Fruit fly (Drosophila melanogaster): Measurements from ENCODE around the gene rtp.

Gene rtp

DNA sequence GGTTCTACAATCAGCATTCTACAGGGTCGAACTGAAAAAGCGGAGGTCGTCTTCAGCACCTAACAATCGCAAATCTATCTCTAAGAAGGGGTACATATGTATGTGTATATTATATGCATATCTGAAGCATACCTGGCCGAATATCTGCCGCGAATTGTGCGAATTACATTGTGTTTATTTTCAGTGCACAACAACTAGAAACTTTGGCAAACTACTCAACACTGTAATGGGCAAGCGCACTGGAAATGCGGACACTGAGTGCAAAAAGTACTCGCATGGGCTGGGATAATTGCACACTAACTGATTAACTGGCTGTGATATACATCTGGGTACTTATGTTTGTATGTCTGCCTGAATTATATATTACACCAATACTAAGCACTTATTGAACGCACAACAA, 33.7 kb upstream of the rtp start (continued):
- TF ChIP-seq dpn (GFP tag; optimal IDR thresholded peaks at IDR 0.05) (peak; percentile 17 to 30), CG10267 (tag; optimal IDR thresholded peaks at IDR 0.05) (peak; percentile 76), her (GFP tag; optimal IDR thresholded peaks at IDR 0.05) (peak; percentile 20), CG34422 (GFP tag; IDR thresholded peaks at IDR 0.05) (0 out of 3 replicates have a peak, but pooled peaks have one; percentile 43), CG17829 (tag; optimal IDR thresholded peaks at IDR 0.05) (peak; percentile 10), Ets97D (GFP tag; optimal IDR thresholded peaks at IDR 0.05) (no peak), sob (GFP tag; IDR thresholded peaks at IDR 0.05) (0 out of 2 replicates have a peak, but pooled peaks have one; percentile 19), CG10209 (GFP tag; optimal IDR thresholded peaks at IDR 0.05) (no peak), CG6654 (GFP tag; optimal IDR thresholded peaks at IDR 0.05) (no peak), dimm (GFP tag; IDR thresholded peaks at IDR 0.05) (no peak), Atf6 (GFP tag; IDR thresholded peaks at IDR 0.05) (peak; percentile 49; the same call in 1 of the 2 replicates), CG12155 (GFP tag; optimal IDR thresholded peaks at IDR 0.05) (peak; percentile 25), CG33213 (GFP tag; optimal IDR thresholded peaks at IDR 0.05) (peak; percentile 11), CG17361 (GFP tag; IDR thresholded peaks at IDR 0.05) (peak; percentile 16; the same call in 1 of the 3 replicates), pzg (GFP tag; optimal IDR thresholded peaks at IDR 0.05) (peak; percentile 2), CG8388 (GFP tag; optimal IDR thresholded peaks at IDR 0.05) (peak; percentile 99), peb (GFP tag; IDR thresholded peaks at IDR 0.05) (no peak), ken (GFP tag; IDR thresholded peaks at IDR 0.05) (peak; percentile 14; the same call in 1 of the 3 replicates), hkb (optimal IDR thresholded peaks at IDR 0.05) (no peak), hkb (GFP tag; IDR thresholded peaks at IDR 0.05) (0 out of 2 replicates have a peak, but pooled peaks have one; percentile 38), ind (GFP tag; optimal IDR thresholded peaks at IDR 0.05) (peak; percentile 19), CG7556 (GFP tag; optimal IDR thresholded peaks at IDR 0.05) (peak; percentile 7), Rfx (GFP tag; IDR thresholded peaks at IDR 0.05) (peak; percentile 45; the same call in 1 of the 2 replicates), chinmo (GFP tag; IDR thresholded peaks at IDR 0.05; ENCODE audit: partially characterized antibody) (0 out of 4 replicates have a peak, but pooled peaks have one; percentile 65), otp (GFP tag; IDR thresholded peaks at IDR 0.05) (no peak), row (GFP tag; IDR thresholded peaks at IDR 0.05) (peak; percentile 47; the same call in 2 of the 3 replicates), Sox100B (GFP tag; optimal IDR thresholded peaks at IDR 0.05) (peak; percentile 12), jumu (GFP tag; optimal IDR thresholded peaks at IDR 0.05) (peak; percentile 9), croc (GFP tag; conservative IDR thresholded peaks at IDR 0.05) (no peak), ham (GFP tag; IDR thresholded peaks at IDR 0.05) (no peak), dati (GFP tag; IDR thresholded peaks at IDR 0.05) (no peak), CG2120 (GFP tag; optimal IDR thresholded peaks at IDR 0.05) (peak; percentile 10), Xrp1 (GFP tag; IDR thresholded peaks at IDR 0.05) (peak; percentile 60), dysf (GFP tag; IDR thresholded peaks at IDR 0.05) (0 out of 3 replicates have a peak, but pooled peaks have one; percentile 49), zf30C (GFP tag; optimal IDR thresholded peaks at IDR 0.05) (peak; percentile 84), CG30403 (GFP tag; optimal IDR thresholded peaks at IDR 0.05) (peak; percentile 27), CG11093 (GFP tag; IDR thresholded peaks at IDR 0.05) (no peak), chif (GFP tag; optimal IDR thresholded peaks at IDR 0.05) (peak in 1 of 2 experiments; percentile 24), Bdp1 (GFP tag; optimal IDR thresholded peaks at IDR 0.05) (no peak), HHEX (GFP tag; optimal IDR thresholded peaks at IDR 0.05) (peak; percentile 25), Stat92E (GFP tag; optimal IDR thresholded peaks at IDR 0.05) (no peak), CG11696 (GFP tag; IDR thresholded peaks at IDR 0.05) (peak; percentile 44; the same call in 1 of the 2 replicates), fd64A (GFP tag; optimal IDR thresholded peaks at IDR 0.05) (no peak), Side (GFP tag; optimal IDR thresholded peaks at IDR 0.05) (peak; percentile 17), CG12769 (tag; optimal IDR thresholded peaks at IDR 0.05) (peak; percentile 3), Xbp1 (GFP tag; optimal IDR thresholded peaks at IDR 0.05) (peak; percentile 12), Hmx (GFP tag; optimal IDR thresholded peaks at IDR 0.05) (no peak), nom (GFP tag; optimal IDR thresholded peaks at IDR 0.05) (peak; percentile 29), CG1792 (GFP tag; optimal IDR thresholded peaks at IDR 0.05) (no peak), tll (GFP tag; optimal IDR thresholded peaks at IDR 0.05) (no peak), Drgx (GFP tag; IDR thresholded peaks at IDR 0.05) (peak; percentile 40; the same call in 1 of the 2 replicates)
